Worm (Caenorhabditis elegans): ENCODE measurements around the gene F29B9.5.

The F29B9.5 gene

ce11 chrIV:4669242-4669641, 17.0 kb downstream of the F29B9.5 start, which contains the start of gene F29B9.12:
Gene F29B9.12, plus strand, starts transcription at chrIV:4669542.
- no peak for TF ChIP-seq him-1 (tag; optimal IDR thresholded peaks at IDR 0.05)
- TF ChIP-seq W03F9.2 (tag; optimal IDR thresholded peaks at IDR 0.05) = no peak

DNA sequence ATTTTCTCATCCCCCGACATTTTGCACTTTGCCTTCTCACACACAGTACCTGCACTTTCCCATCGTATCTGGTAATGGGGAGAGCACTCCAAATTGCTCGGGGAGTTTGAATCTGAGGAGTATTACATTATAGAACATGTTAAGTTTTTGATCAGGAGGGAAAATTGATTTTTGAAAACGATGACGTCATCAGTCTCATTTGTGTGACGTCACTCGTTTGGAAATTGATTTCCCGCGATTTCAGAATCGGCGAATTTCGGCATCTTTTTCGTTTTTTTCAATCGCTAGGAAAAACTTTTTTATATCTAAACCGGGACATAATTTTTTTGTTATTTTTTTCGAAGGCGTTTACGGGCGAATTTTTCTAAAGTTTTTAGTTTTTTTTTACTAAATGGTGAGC, 21.1 kb downstream of the F29B9.5 start:
- TF ChIP-seq dao-5 (tag; optimal IDR thresholded peaks at IDR 0.05) = no peak
- TF ChIP-seq him-1 (tag; optimal IDR thresholded peaks at IDR 0.05) = no peak
- no peak for TF ChIP-seq W03F9.2 (tag; optimal IDR thresholded peaks at IDR 0.05)

- TF ChIP-seq dao-5 (tag; optimal IDR thresholded peaks at IDR 0.05) (no peak), him-1 (tag; optimal IDR thresholded peaks at IDR 0.05) (no peak), W03F9.2 (tag; optimal IDR thresholded peaks at IDR 0.05) (no peak)
Observed at ce11 chrIV:4674322-4674721, 22.1 kb downstream of the F29B9.5 start.

- no peak for TF ChIP-seq W03F9.2 (tag; optimal IDR thresholded peaks at IDR 0.05)
- TF ChIP-seq dao-5 (tag; optimal IDR thresholded peaks at IDR 0.05) = no peak
- TF ChIP-seq him-1 (tag; optimal IDR thresholded peaks at IDR 0.05) = no peak
Observed at ce11 chrIV:4678718-4679117, 26.5 kb downstream of the F29B9.5 start, which contains the start of gene kin-36. Gene kin-36, plus strand, starts transcription at chrIV:4679018.

ce11 chrIV:4683149-4683548, 30.9 kb downstream of the F29B9.5 start:
- TF ChIP-seq him-1 (tag; optimal IDR thresholded peaks at IDR 0.05) (no peak), W03F9.2 (tag; optimal IDR thresholded peaks at IDR 0.05) (no peak), dao-5 (tag; optimal IDR thresholded peaks at IDR 0.05) (no peak)

DNA sequence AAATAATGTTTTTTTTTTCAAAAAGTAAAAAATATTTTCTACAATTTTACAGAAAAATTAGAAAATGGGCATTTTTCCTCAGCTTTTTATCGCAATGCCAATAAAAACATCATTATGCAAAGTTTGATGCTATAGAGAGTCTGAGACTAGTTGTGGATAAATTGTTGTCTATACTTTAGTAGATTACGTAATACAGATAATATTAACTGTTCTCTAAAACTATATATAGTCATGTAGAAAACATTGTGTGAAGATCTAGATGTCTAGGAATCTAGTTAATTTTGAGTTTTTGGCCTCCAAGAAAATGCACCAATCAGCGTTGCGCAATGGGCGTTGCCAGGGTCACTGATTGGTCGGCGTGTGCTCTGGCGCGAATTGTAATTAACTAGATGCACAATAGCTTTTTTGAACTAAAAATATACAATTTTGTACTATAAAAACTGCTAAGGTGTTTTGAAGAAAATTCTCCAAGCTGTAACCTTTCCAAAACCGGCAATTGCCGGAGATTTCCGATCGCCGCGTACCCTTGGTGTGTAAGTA, 34.1 kb downstream of the F29B9.5 start:
- TF ChIP-seq dao-5 (tag; optimal IDR thresholded peaks at IDR 0.05) (no peak), him-1 (tag; optimal IDR thresholded peaks at IDR 0.05) (no peak), W03F9.2 (tag; optimal IDR thresholded peaks at IDR 0.05) (no peak)

DNA sequence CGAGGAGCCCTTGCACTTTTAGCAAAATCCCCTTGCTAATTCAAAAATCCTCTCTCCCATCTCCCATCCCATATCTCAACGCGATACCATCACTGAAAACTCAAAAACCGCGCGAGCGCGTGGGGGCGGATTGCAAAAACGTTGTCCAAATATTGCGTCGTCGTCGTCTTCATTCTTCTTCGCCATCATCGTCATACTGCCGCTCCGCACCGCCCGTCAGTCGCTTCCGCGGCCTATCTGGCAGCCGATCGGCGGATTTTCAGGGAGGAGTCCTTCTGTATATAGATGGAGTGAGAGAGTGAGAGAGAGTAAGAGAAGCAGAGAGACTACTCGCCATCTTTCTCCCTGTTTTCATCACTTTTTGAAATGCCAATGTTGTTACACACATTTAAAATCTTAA, 34.7 kb downstream of the F29B9.5 start:
- TF ChIP-seq him-1 (tag; optimal IDR thresholded peaks at IDR 0.05) = no peak

ce11 chrIV:4688221-4688620, 36.0 kb downstream of the F29B9.5 start, which contains the start of gene bus-4:
Gene bus-4, plus strand, starts transcription at chrIV:4688269.
- TF ChIP-seq him-1 (tag; optimal IDR thresholded peaks at IDR 0.05) (no peak), W03F9.2 (tag; optimal IDR thresholded peaks at IDR 0.05) (no peak)

DNA sequence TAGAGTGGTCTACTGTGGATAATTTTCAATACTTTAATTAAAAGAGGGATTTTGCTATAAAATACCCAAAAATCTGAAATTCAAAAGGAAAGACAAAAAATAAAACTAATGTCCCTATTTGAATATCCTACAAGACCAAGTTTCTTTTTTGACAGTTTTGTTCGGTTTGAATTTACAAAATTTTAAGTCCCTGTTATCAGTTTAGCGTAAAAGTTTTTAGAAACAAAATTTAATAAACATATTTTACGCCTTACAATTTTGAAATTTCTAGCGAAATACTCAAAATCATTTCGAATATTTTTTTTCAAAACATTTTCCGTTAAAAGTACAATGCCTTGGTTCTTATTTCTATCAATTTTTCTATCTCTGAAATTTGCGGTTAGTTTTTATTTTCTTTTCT, 40.2 kb downstream of the F29B9.5 start, which contains the start of gene spe-51:
spe-51 (plus strand) TSS at position 301 of the 400 bp plus-strand sequence.
- TF ChIP-seq W03F9.2 (tag; optimal IDR thresholded peaks at IDR 0.05) = no peak
- TF ChIP-seq him-1 (tag; optimal IDR thresholded peaks at IDR 0.05) = no peak
- TF ChIP-seq dao-5 (tag; optimal IDR thresholded peaks at IDR 0.05) = no peak
